Worm (Caenorhabditis elegans) whole organism, L4 larva: ENCODE results near the gene B0334.20.

Experiments
- ces-1 ChIP-seq: fragments of 150-350 bp; sonication (generic microtip); optimal IDR thresholded peaks from 4 replicates; lab custom pipeline; 2014; ENCODE audit warnings: missing biosample characterization, missing genetic modification reagents, missing genetic modification characterization
- lir-3 ChIP-seq: sonication (generic microtip); optimal IDR thresholded peaks from 2 replicates; lab custom pipeline; 2016; ENCODE audit warnings: mild to moderate bottlenecking, missing genetic modification characterization, missing compliant biosample characterization
- nhr-28 ChIP-seq: fragments of 150-350 bp; optimal IDR thresholded peaks from 2 replicates; lab custom pipeline; 2014; ENCODE audit warnings: missing biosample characterization, missing genetic modification characterization
- unc-130 ChIP-seq: sonication (generic microtip); optimal IDR thresholded peaks from 2 replicates; lab custom pipeline; 2016; ENCODE audit warnings: missing genetic modification reagents, missing genetic modification characterization, missing compliant biosample characterization

- TF ChIP-seq nhr-28 (tag; lab: Kevin White, UChicago) (no peak), ces-1 (no peak), lir-3 (no peak), unc-130 (no peak)
These were observed 2.9 kb downstream of the B0334.20 start, which contains the start of gene B0334.5 for ce11 chrII:11497365-11497764.
